Fruit fly (Drosophila melanogaster): ENCODE measurements around the gene CG33700.
A peak's percentile ranks its signal among the peaks of the same experiment; 100 is the strongest.

The CG33700 gene

dm6 chr3L:9497249-9497648 is 28.1 kb downstream of the CG33700 start:
- TF ChIP-seq cad (GFP tag; optimal IDR thresholded peaks at IDR 0.05) (peak; percentile 32), CG31441 (GFP tag; IDR thresholded peaks at IDR 0.05) (no peak), Ets65A (GFP tag) (peak; percentile 32)

- no peak for TF ChIP-seq br (optimal IDR thresholded peaks at IDR 0.05)
- TF ChIP-seq Dll (GFP tag; IDR thresholded peaks at IDR 0.05; ENCODE audit: partially characterized antibody): 0 out of 4 replicates have a peak, but pooled peaks have one; percentile 3
Observed at dm6 chr3L:9492115-9492514, 33.2 kb downstream of the CG33700 start, which contains the start of gene CG32037. TSS of gene CG32037 (minus strand) at chr3L:9492215.

dm6 chr3L:9491331-9491730 is 34.0 kb downstream of the CG33700 start:
- TF ChIP-seq Fer3 (tag; optimal IDR thresholded peaks at IDR 0.05): no peak
- no peak for TF ChIP-seq CG32767 (GFP tag; IDR thresholded peaks at IDR 0.05)
- TF ChIP-seq da (GFP tag; optimal IDR thresholded peaks at IDR 0.05): no peak
- TF ChIP-seq fd64A (GFP tag; optimal IDR thresholded peaks at IDR 0.05): no peak
- TF ChIP-seq abd-A (tag; optimal IDR thresholded peaks at IDR 0.05): no peak
- TF ChIP-seq pros (GFP tag; optimal IDR thresholded peaks at IDR 0.05): peak; percentile 55
- TF ChIP-seq Hmx (GFP tag; optimal IDR thresholded peaks at IDR 0.05): no peak
- TF ChIP-seq Kr (GFP tag; optimal IDR thresholded peaks at IDR 0.05): peak; percentile 69
- no peak for TF ChIP-seq CG17612 (GFP tag; IDR thresholded peaks at IDR 0.05)
- TF ChIP-seq CG9932 (GFP tag; IDR thresholded peaks at IDR 0.05): no peak
- peak; percentile 57 for TF ChIP-seq CG15479 (GFP tag; optimal IDR thresholded peaks at IDR 0.05)
- TF ChIP-seq E2f2 (GFP tag; IDR thresholded peaks at IDR 0.05): no peak
- TF ChIP-seq sc (optimal IDR thresholded peaks at IDR 0.05): no peak
- TF ChIP-seq sc (GFP tag; optimal IDR thresholded peaks at IDR 0.05): no peak
- TF ChIP-seq Usf (GFP tag; optimal IDR thresholded peaks at IDR 0.05): no peak
- no peak for TF ChIP-seq luna (GFP tag; optimal IDR thresholded peaks at IDR 0.05)
- no peak for TF ChIP-seq Med (GFP tag)
- no peak for TF ChIP-seq hth (optimal IDR thresholded peaks at IDR 0.05)
- no peak for TF ChIP-seq CG15011 (GFP tag; optimal IDR thresholded peaks at IDR 0.05)
- TF ChIP-seq CG4707 (GFP tag; optimal IDR thresholded peaks at IDR 0.05): no peak
- TF ChIP-seq Scr (GFP tag; IDR thresholded peaks at IDR 0.05; ENCODE audit: partially characterized antibody): no peak
- no peak for TF ChIP-seq Sry-δ (GFP tag; optimal IDR thresholded peaks at IDR 0.05)
- no peak for TF ChIP-seq CG11504 (tag; optimal IDR thresholded peaks at IDR 0.05)
- no peak for TF ChIP-seq h (optimal IDR thresholded peaks at IDR 0.05)
- TF ChIP-seq PHDP (tag; optimal IDR thresholded peaks at IDR 0.05): no peak
- no peak for TF ChIP-seq NC2β (GFP tag; optimal IDR thresholded peaks at IDR 0.05)
- no peak for TF ChIP-seq CHES-1-like (GFP tag; optimal IDR thresholded peaks at IDR 0.05)
- TF ChIP-seq CG18764 (GFP tag; optimal IDR thresholded peaks at IDR 0.05): no peak
- no peak for TF ChIP-seq Dfd (GFP tag; optimal IDR thresholded peaks at IDR 0.05)
- peak; percentile 89 for TF ChIP-seq twi (tag; optimal IDR thresholded peaks at IDR 0.05)
- no peak for TF ChIP-seq C15 (GFP tag; IDR thresholded peaks at IDR 0.05)
- TF ChIP-seq GATAe (GFP tag; conservative IDR thresholded peaks at IDR 0.05): no peak
- TF ChIP-seq CG34376 (GFP tag; optimal IDR thresholded peaks at IDR 0.05): no peak
- no peak for TF ChIP-seq eyg (GFP tag; optimal IDR thresholded peaks at IDR 0.05)
- TF ChIP-seq CG8924 (tag; optimal IDR thresholded peaks at IDR 0.05): no peak
- no peak for TF ChIP-seq CG4730 (GFP tag; IDR thresholded peaks at IDR 0.05)
- no peak for TF ChIP-seq ham (GFP tag; IDR thresholded peaks at IDR 0.05)
- TF ChIP-seq Atf-2 (GFP tag; optimal IDR thresholded peaks at IDR 0.05): no peak
- TF ChIP-seq CG17359 (tag; optimal IDR thresholded peaks at IDR 0.05): no peak
- peak; percentile 67 for TF ChIP-seq zen (tag; optimal IDR thresholded peaks at IDR 0.05)
- no peak for TF ChIP-seq CG9437 (GFP tag; optimal IDR thresholded peaks at IDR 0.05)
- TF ChIP-seq D (optimal IDR thresholded peaks at IDR 0.05): peak; percentile 7
- TF ChIP-seq D (GFP tag; optimal IDR thresholded peaks at IDR 0.05): no peak
- no peak for TF ChIP-seq Bteb2 (GFP tag; optimal IDR thresholded peaks at IDR 0.05)
- no peak for TF ChIP-seq lab (GFP tag; optimal IDR thresholded peaks at IDR 0.05)
- no peak for TF ChIP-seq Camta (GFP tag; optimal IDR thresholded peaks at IDR 0.05)

Data from whole organism, embryonic.